Fruit fly (Drosophila melanogaster): ENCODE data around the gene ics.

- TF ChIP-seq Myc (optimal IDR thresholded peaks at IDR 0.05): no peak
- no peak for TF ChIP-seq psq (optimal IDR thresholded peaks at IDR 0.05)
- no peak for TF ChIP-seq insv (optimal IDR thresholded peaks at IDR 0.05)
Measured at dm6 chr2L:13597136-13597615, 45.2 kb downstream of the ics start, which contains the start of gene CG9254.

Data from Kc167 (cell line).